Fruit fly (Drosophila melanogaster) whole organism, embryonic: ENCODE results near the gene CG31793.

ENCODE experiments used
- Atf6 ChIP-seq: fragments of 200-800 bp; sonication (Bioruptor generic); IDR thresholded peaks from 2 replicates; pipeline ENCODE4 v1.3.6; 2022; ENCODE audit warnings: missing biosample characterization, missing genetic modification characterization
- CG10565 ChIP-seq: fragments of 200-800 bp; sonication (Bioruptor generic); optimal IDR thresholded peaks from 3 replicates; lab custom pipeline; 2016; ENCODE audit warnings: missing biosample characterization, mild to moderate bottlenecking, missing genetic modification characterization
- CG11504 ChIP-seq: fragments of 200-800 bp; sonication (Bioruptor generic); optimal IDR thresholded peaks from 3 replicates; lab custom pipeline; 2019; ENCODE audit warnings: missing biosample characterization, mild to moderate bottlenecking, missing genetic modification characterization, moderate library complexity
- CG12219 ChIP-seq: fragments of 200-800 bp; sonication (Bioruptor generic); optimal IDR thresholded peaks from 3 replicates; lab custom pipeline; 2018; ENCODE audit warnings: missing biosample characterization, mild to moderate bottlenecking, missing genetic modification characterization
- CG12236 ChIP-seq: fragments of 200-800 bp; sonication (Bioruptor generic); optimal IDR thresholded peaks from 2 replicates; lab custom pipeline; 2016; ENCODE audit warnings: missing biosample characterization, missing genetic modification characterization
- CG14050 ChIP-seq: fragments of 200-800 bp; sonication (Bioruptor generic); IDR thresholded peaks from 3 replicates; pipeline ENCODE4 v1.3.6; 2022; ENCODE audit warnings: missing biosample characterization, missing genetic modification characterization
- CG14860 ChIP-seq: fragments of 200-800 bp; sonication (Bioruptor generic); IDR thresholded peaks from 3 replicates; pipeline ENCODE4 v1.3.6; 2022; ENCODE audit warnings: missing biosample characterization, missing genetic modification characterization; ENCODE audit not compliant: partially characterized antibody
- CG15696 ChIP-seq: fragments of 200-800 bp; sonication (Bioruptor generic); optimal IDR thresholded peaks from 2 replicates; lab custom pipeline; 2019; ENCODE audit warnings: missing biosample characterization, mild to moderate bottlenecking, missing genetic modification characterization, moderate library complexity
- CG18764 ChIP-seq: fragments of 200-800 bp; sonication (Bioruptor generic); optimal IDR thresholded peaks from 3 replicates; lab custom pipeline; 2016; ENCODE audit warnings: missing biosample characterization, missing genetic modification characterization
- CG3065 ChIP-seq: fragments of 200-800 bp; sonication (Bioruptor generic); optimal IDR thresholded peaks from 2 replicates; lab custom pipeline; 2016; ENCODE audit warnings: missing biosample characterization, missing genetic modification characterization
- CG31365 ChIP-seq: fragments of 200-800 bp; sonication (Bioruptor generic); optimal IDR thresholded peaks from 2 replicates; lab custom pipeline; 2018; ENCODE audit warnings: missing biosample characterization, mild to moderate bottlenecking, missing genetic modification characterization
- CG31388 ChIP-seq: fragments of 200-800 bp; sonication (Bioruptor generic); optimal IDR thresholded peaks from 2 replicates; lab custom pipeline; 2016; ENCODE audit warnings: missing biosample characterization, missing genetic modification characterization
- CG3995 ChIP-seq: fragments of 200-800 bp; sonication (Bioruptor generic); optimal IDR thresholded peaks from 3 replicates; lab custom pipeline; 2016; ENCODE audit warnings: missing biosample characterization, missing genetic modification characterization
- CG4617 ChIP-seq: fragments of 200-800 bp; sonication (Bioruptor generic); optimal IDR thresholded peaks from 3 replicates; lab custom pipeline; 2016; ENCODE audit warnings: missing biosample characterization, missing genetic modification characterization, borderline replicate concordance
- CG6683 ChIP-seq: fragments of 200-800 bp; sonication (Bioruptor generic); optimal IDR thresholded peaks from 2 replicates; lab custom pipeline; 2017; ENCODE audit warnings: missing biosample characterization, mild to moderate bottlenecking, missing genetic modification characterization, missing genetic modification reagents
- CG6854 ChIP-seq: fragments of 200-800 bp; sonication (Bioruptor generic); optimal IDR thresholded peaks from 3 replicates; lab custom pipeline; 2017; ENCODE audit warnings: missing biosample characterization, mild to moderate bottlenecking, missing genetic modification characterization
- CG7745 ChIP-seq: fragments of 200-800 bp; sonication (Bioruptor generic); optimal IDR thresholded peaks from 2 replicates; lab custom pipeline; 2018; ENCODE audit warnings: missing biosample characterization, mild to moderate bottlenecking, missing genetic modification characterization, moderate library complexity
- CG8290 ChIP-seq, 3 experiments: fragments of 200-800 bp; sonication (Bioruptor generic); optimal IDR thresholded peaks; 2 replicates each; lab custom pipeline; 2016 to 2019; ENCODE audit warnings: missing biosample characterization in 3 of 3, missing genetic modification characterization in 3 of 3, mild to moderate bottlenecking in 2 of 3, moderate library complexity in 1 of 3
- CG8924 ChIP-seq: fragments of 200-800 bp; optimal IDR thresholded peaks from 3 replicates; lab custom pipeline; 2019; ENCODE audit warnings: missing biosample characterization, mild to moderate bottlenecking, missing genetic modification characterization, moderate library complexity
- CG9817 ChIP-seq: fragments of 200-800 bp; sonication (Bioruptor generic); optimal IDR thresholded peaks from 2 replicates; lab custom pipeline; 2018; ENCODE audit warnings: missing biosample characterization, mild to moderate bottlenecking, missing genetic modification characterization, moderate library complexity
- Dfd ChIP-seq, 2 experiments: fragments of >200 bp; optimal IDR thresholded peaks; 2 replicates each; lab custom pipeline; 2017; ENCODE audit warnings: missing biosample characterization in 2 of 2, missing genetic modification characterization in 2 of 2
- Ets65A ChIP-seq: fragments of 200-800 bp; sonication (Bioruptor generic); peaks from one replicate; lab custom pipeline; 2016; ENCODE audit warnings: missing biosample characterization, missing genetic modification characterization
- Fer1 ChIP-seq: fragments of 200-800 bp; sonication (Bioruptor generic); optimal IDR thresholded peaks from 2 replicates; lab custom pipeline; 2017; ENCODE audit warnings: missing biosample characterization, mild to moderate bottlenecking, missing genetic modification characterization
- Hand ChIP-seq: fragments of 200-800 bp; sonication (Bioruptor generic); optimal IDR thresholded peaks from 2 replicates; lab custom pipeline; 2017; ENCODE audit warnings: mild to moderate bottlenecking, missing biosample characterization, missing genetic modification reagents, missing genetic modification characterization
- Hr39 ChIP-seq: fragments of >200 bp; optimal IDR thresholded peaks from 2 replicates; lab custom pipeline; 2017
- Jarid2 ChIP-seq: fragments of 200-800 bp; sonication (Bioruptor generic); optimal IDR thresholded peaks from 3 replicates; lab custom pipeline; 2017; ENCODE audit warnings: mild to moderate bottlenecking, missing biosample characterization, missing genetic modification reagents, missing genetic modification characterization
- NFAT ChIP-seq: fragments of 200-800 bp; sonication (Bioruptor generic); IDR thresholded peaks from 2 replicates; pipeline ENCODE4 v1.3.6; 2022; ENCODE audit warnings: missing biosample characterization, missing genetic modification characterization
- Nf-YA ChIP-seq: fragments of 200-800 bp; sonication (Bioruptor generic); IDR thresholded peaks from 2 replicates; pipeline ENCODE4 v1.3.6; 2022; ENCODE audit warnings: missing biosample characterization, missing genetic modification characterization
- Nf-YB ChIP-seq: fragments of 200-800 bp; sonication (Bioruptor generic); optimal IDR thresholded peaks from 3 replicates; lab custom pipeline; 2019; ENCODE audit warnings: missing biosample characterization, mild to moderate bottlenecking, missing genetic modification characterization, moderate library complexity
- NfI ChIP-seq: fragments of 200-800 bp; sonication (Bioruptor generic); optimal IDR thresholded peaks from 3 replicates; lab custom pipeline; 2018; ENCODE audit warnings: missing biosample characterization, mild to moderate bottlenecking, missing genetic modification characterization, moderate library complexity
- Oli ChIP-seq: fragments of 200-800 bp; sonication (Bioruptor generic); optimal IDR thresholded peaks from 2 replicates; lab custom pipeline; 2018; ENCODE audit warnings: missing biosample characterization, mild to moderate bottlenecking, missing genetic modification characterization, moderate library complexity
- Optix ChIP-seq: fragments of 200-800 bp; sonication (Bioruptor generic); IDR thresholded peaks from 3 replicates; pipeline ENCODE4 v1.3.6; 2022; ENCODE audit warnings: missing biosample characterization, missing genetic modification characterization
- PHDP ChIP-seq: fragments of 200-800 bp; sonication (Bioruptor generic); optimal IDR thresholded peaks from 3 replicates; lab custom pipeline; 2018; ENCODE audit warnings: missing biosample characterization, mild to moderate bottlenecking, missing genetic modification characterization, moderate library complexity
- Sin3A ChIP-seq: fragments of >200 bp; optimal IDR thresholded peaks from 2 replicates; lab custom pipeline; 2018
- Sry-β ChIP-seq: fragments of 200-800 bp; sonication (Bioruptor generic); optimal IDR thresholded peaks from 2 replicates; lab custom pipeline; 2018; ENCODE audit warnings: missing biosample characterization, mild to moderate bottlenecking, missing genetic modification characterization, moderate library complexity
- ato ChIP-seq: fragments of 200-800 bp; sonication (Bioruptor generic); IDR thresholded peaks from 2 replicates; pipeline ENCODE4 v1.3.6; 2022; ENCODE audit warnings: missing biosample characterization, missing genetic modification characterization; ENCODE audit not compliant: partially characterized antibody
- bbx ChIP-seq: fragments of 200-800 bp; sonication (Bioruptor generic); IDR thresholded peaks from 2 replicates; pipeline ENCODE4 v1.3.6; 2022; ENCODE audit warnings: missing biosample characterization, missing genetic modification characterization; ENCODE audit not compliant: partially characterized antibody
- br ChIP-seq: fragments of >200 bp; optimal IDR thresholded peaks from 2 replicates; lab custom pipeline; 2017
- chinmo ChIP-seq: fragments of 200-800 bp; sonication (Bioruptor generic); IDR thresholded peaks from 4 replicates; pipeline ENCODE4 v1.3.6; 2022; ENCODE audit warnings: missing biosample characterization, missing genetic modification characterization; ENCODE audit not compliant: partially characterized antibody
- danr ChIP-seq: fragments of 200-800 bp; sonication (Bioruptor generic); IDR thresholded peaks from 2 replicates; pipeline ENCODE4 v1.3.6; 2022; ENCODE audit warnings: missing biosample characterization, missing genetic modification characterization
- dati ChIP-seq: fragments of 200-800 bp; sonication (Bioruptor generic); IDR thresholded peaks from 2 replicates; pipeline ENCODE4 v1.3.6; 2022; ENCODE audit warnings: missing biosample characterization, missing genetic modification characterization
- dm ChIP-seq: fragments of 200-800 bp; sonication (Bioruptor generic); optimal IDR thresholded peaks from 3 replicates; lab custom pipeline; 2016; ENCODE audit warnings: missing biosample characterization, missing genetic modification characterization
- gfzf ChIP-seq: fragments of 200-800 bp; sonication (Bioruptor generic); optimal IDR thresholded peaks from 2 replicates; lab custom pipeline; 2016; ENCODE audit warnings: missing biosample characterization, mild to moderate bottlenecking, missing genetic modification characterization, moderate library complexity
- ham ChIP-seq: fragments of 200-800 bp; sonication (Bioruptor generic); IDR thresholded peaks from 2 replicates; pipeline ENCODE4 v1.3.6; 2022; ENCODE audit warnings: missing biosample characterization, missing genetic modification characterization
- pnt ChIP-seq: fragments of 200-800 bp; sonication (Bioruptor generic); optimal IDR thresholded peaks from 3 replicates; lab custom pipeline; 2016; ENCODE audit warnings: missing biosample characterization, missing genetic modification characterization
- pzg ChIP-seq: fragments of 200-800 bp; sonication (Bioruptor generic); optimal IDR thresholded peaks from 3 replicates; lab custom pipeline; 2018; ENCODE audit warnings: missing biosample characterization, mild to moderate bottlenecking, missing genetic modification characterization, moderate library complexity
- slou ChIP-seq: fragments of 200-800 bp; sonication (Bioruptor generic); optimal IDR thresholded peaks from 3 replicates; lab custom pipeline; 2016; ENCODE audit warnings: missing biosample characterization, missing genetic modification characterization
- trem ChIP-seq: fragments of 200-800 bp; optimal IDR thresholded peaks from 3 replicates; lab custom pipeline; 2019; ENCODE audit warnings: missing biosample characterization, mild to moderate bottlenecking, missing genetic modification characterization, moderate library complexity
- vvl ChIP-seq: fragments of 200-800 bp; sonication (Bioruptor generic); IDR thresholded peaks from 2 replicates; pipeline ENCODE4 v1.3.6; 2022; ENCODE audit warnings: missing biosample characterization, missing genetic modification characterization
- wdn ChIP-seq: fragments of 200-800 bp; sonication (Bioruptor generic); IDR thresholded peaks from 2 replicates; pipeline ENCODE4 v1.3.6; 2022; ENCODE audit warnings: missing biosample characterization, missing genetic modification characterization

The CG31793 gene

DNA sequence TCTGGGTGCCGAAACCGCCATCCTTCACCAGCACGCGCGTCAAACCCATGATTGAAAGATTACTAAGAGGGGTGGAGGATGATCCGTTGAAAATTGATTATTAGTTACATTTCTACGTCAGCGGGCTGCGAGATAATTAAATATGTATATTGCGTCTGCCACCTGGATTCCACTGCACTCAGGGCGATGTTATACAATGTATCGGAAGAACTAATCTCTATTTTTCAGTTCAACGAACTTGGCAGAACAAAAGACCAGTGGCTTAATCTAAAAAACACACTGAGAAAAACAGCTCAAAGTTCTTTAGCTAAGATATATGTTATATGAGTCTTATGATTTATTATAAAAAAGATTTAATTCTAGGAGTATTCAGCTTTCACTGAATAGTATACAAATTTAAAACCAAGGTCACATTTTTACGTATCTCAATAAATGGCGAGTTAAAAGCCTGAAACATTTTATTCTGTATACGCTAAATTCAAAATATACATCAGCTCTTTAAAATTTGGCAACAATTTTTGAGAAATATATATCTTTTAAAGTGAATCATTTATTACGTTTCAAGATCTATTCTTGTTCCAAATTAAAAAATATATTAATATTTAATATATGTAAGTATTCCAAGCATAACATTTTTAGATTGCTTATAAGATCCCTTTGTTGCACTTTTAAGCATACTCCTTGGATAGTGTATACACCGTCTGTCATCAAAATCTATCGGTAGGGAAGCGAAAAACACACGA, 49.5 kb upstream of the CG31793 start (continued):
- peak; percentile 34 for TF ChIP-seq CG9817 (tag; lab: Kevin White, UChicago)
- peak; percentile 12 for TF ChIP-seq NfI (GFP tag; lab: Kevin White, UChicago)
- TF ChIP-seq CG6854 (GFP tag; lab: Kevin White, UChicago), result no peak
- no peak for TF ChIP-seq Fer1 (GFP tag; lab: Kevin White, UChicago)
- no peak for TF ChIP-seq CG8290 (GFP tag; optimal IDR thresholded peaks at IDR 0.05; lab: Kevin White, UChicago)
- TF ChIP-seq CG8290 (tag; optimal IDR thresholded peaks at IDR 0.05; lab: Kevin White, UChicago), result no peak
- TF ChIP-seq dati (GFP tag; lab: Robert Waterston, UW), result no peak
- no peak for TF ChIP-seq CG3995
- TF ChIP-seq chinmo, result no peak
- TF ChIP-seq CG6683 (GFP tag; lab: Kevin White, UChicago), result no peak
- no peak for TF ChIP-seq br (lab: Kevin White, UChicago)
- no peak for TF ChIP-seq CG18764
- TF ChIP-seq CG12236 (GFP tag; lab: Kevin White, UChicago), result no peak
- TF ChIP-seq CG14860 (GFP tag; lab: Robert Waterston, UW), result no peak
- peak; percentile 10 for TF ChIP-seq Oli (tag; lab: Kevin White, UChicago)
- no peak for TF ChIP-seq NFAT
- no peak for TF ChIP-seq Sin3A
- TF ChIP-seq Ets65A, result no peak
- no peak for TF ChIP-seq CG31365 (tag; lab: Kevin White, UChicago)
- TF ChIP-seq wdn (GFP tag; lab: Robert Waterston, UW), result no peak
- no peak for TF ChIP-seq CG3065 (GFP tag; lab: Kevin White, UChicago)
- peak; percentile 42 for TF ChIP-seq PHDP
- no peak for TF ChIP-seq Optix (GFP tag; lab: Robert Waterston, UW)
- TF ChIP-seq dm (GFP tag; lab: Kevin White, UChicago), result no peak
- TF ChIP-seq danr (GFP tag; lab: Robert Waterston, UW), result no peak
- no peak for TF ChIP-seq bbx (GFP tag; lab: Robert Waterston, UW)
- TF ChIP-seq CG4617, result no peak
- no peak for TF ChIP-seq slou (GFP tag; lab: Kevin White, UChicago)
- no peak for TF ChIP-seq Hr39 (lab: Kevin White, UChicago)
- TF ChIP-seq CG31388 (GFP tag; lab: Kevin White, UChicago), result no peak
- no peak for TF ChIP-seq ato (GFP tag; lab: Robert Waterston, UW)
- TF ChIP-seq pnt (GFP tag; lab: Kevin White, UChicago), result no peak
- TF ChIP-seq trem (tag; lab: Kevin White, UChicago), result no peak
- no peak for TF ChIP-seq Hand
- no peak for TF ChIP-seq Sry-β (GFP tag; lab: Kevin White, UChicago)
- TF ChIP-seq CG12219 (GFP tag; lab: Kevin White, UChicago), result no peak
- no peak for TF ChIP-seq Nf-YA (GFP tag; lab: Robert Waterston, UW)
- TF ChIP-seq pzg (GFP tag; lab: Kevin White, UChicago), result no peak
- no peak for TF ChIP-seq CG7745 (tag; lab: Kevin White, UChicago)
- no peak for TF ChIP-seq ham
- no peak for TF ChIP-seq Jarid2 (GFP tag; lab: Kevin White, UChicago)
- TF ChIP-seq Nf-YB (GFP tag; lab: Kevin White, UChicago), result peak; percentile 28
- TF ChIP-seq Atf6 (GFP tag; lab: Robert Waterston, UW), result no peak
- no peak for TF ChIP-seq Dfd (GFP tag; optimal IDR thresholded peaks at IDR 0.05; lab: Kevin White, UChicago)
- peak; percentile 60 for TF ChIP-seq CG11504 (tag; lab: Kevin White, UChicago)
- peak; percentile 60 for TF ChIP-seq CG8924
- TF ChIP-seq vvl (GFP tag; lab: Robert Waterston, UW), result no peak
- no peak for TF ChIP-seq gfzf
- TF ChIP-seq CG10565 (GFP tag; lab: Kevin White, UChicago), result no peak
- no peak for TF ChIP-seq CG14050 (GFP tag; lab: Robert Waterston, UW)
- no peak for TF ChIP-seq CG15696
